Worm (Caenorhabditis elegans) whole organism, early embryonic: ENCODE measurements around the gene Y47D3A.32.

ENCODE experiments used
- B0310.2 ChIP-seq: sonication (generic microtip); optimal IDR thresholded peaks from 2 replicates; lab custom pipeline; 2016; ENCODE audit warnings: mild to moderate bottlenecking, missing genetic modification characterization, missing compliant biosample characterization
- F13C5.2 ChIP-seq: sonication (generic microtip); optimal IDR thresholded peaks from 2 replicates; lab custom pipeline; 2017; ENCODE audit warnings: mild to moderate bottlenecking, missing genetic modification characterization, inconsistent platforms, missing compliant biosample characterization
- aly-1 ChIP-seq: sonication (generic microtip); optimal IDR thresholded peaks from 2 replicates; lab custom pipeline; 2016; ENCODE audit warnings: missing genetic modification characterization, missing compliant biosample characterization
- ama-1 ChIP-seq: fragments of 150-350 bp; optimal IDR thresholded peaks from 2 replicates; lab custom pipeline; 2014
- ceh-13 ChIP-seq: fragments of 200-800 bp; sonication (Bioruptor generic); optimal IDR thresholded peaks from 2 replicates; lab custom pipeline; 2018; ENCODE audit warnings: mild to moderate bottlenecking, missing genetic modification characterization, missing compliant biosample characterization
- ceh-36 ChIP-seq: sonication (generic microtip); optimal IDR thresholded peaks from 2 replicates; lab custom pipeline; 2016; ENCODE audit warnings: missing genetic modification characterization, inconsistent platforms, missing compliant biosample characterization
- ets-7 ChIP-seq: sonication (generic microtip); optimal IDR thresholded peaks from 2 replicates; lab custom pipeline; 2016; ENCODE audit warnings: missing genotype, missing genetic modification characterization, missing compliant biosample characterization
- flt-1 ChIP-seq: fragments of 200-800 bp; sonication (Bioruptor generic); IDR thresholded peaks from 2 replicates; pipeline ENCODE4 v1.3.6; 2022; ENCODE audit warnings: missing genetic modification characterization, missing compliant biosample characterization
- hmbx-1 ChIP-seq: sonication (generic microtip); optimal IDR thresholded peaks from 2 replicates; lab custom pipeline; 2016; ENCODE audit warnings: mild to moderate bottlenecking, missing genetic modification characterization, missing compliant biosample characterization
- hmg-4 ChIP-seq: fragments of 200-800 bp; sonication (Bioruptor generic); optimal IDR thresholded peaks from 2 replicates; lab custom pipeline; 2018; ENCODE audit warnings: mild to moderate bottlenecking, missing genetic modification characterization, missing compliant biosample characterization
- hnd-1 ChIP-seq: sonication (generic microtip); optimal IDR thresholded peaks from 2 replicates; lab custom pipeline; 2016; ENCODE audit warnings: missing genetic modification characterization, missing compliant biosample characterization
- pes-1 ChIP-seq: fragments of 200-800 bp; sonication (Bioruptor generic); IDR thresholded peaks from 2 replicates; pipeline ENCODE4 v1.3.6; 2022; ENCODE audit warnings: missing genetic modification reagents, missing genetic modification characterization, missing compliant biosample characterization
- scrt-1 ChIP-seq: fragments of 200-800 bp; sonication (Bioruptor generic); IDR thresholded peaks from 2 replicates; pipeline ENCODE4 v1.3.6; 2022; ENCODE audit warnings: missing genetic modification characterization, missing compliant biosample characterization
- sea-1 ChIP-seq: fragments of 200-800 bp; sonication (Bioruptor generic); conservative IDR thresholded peaks from 2 replicates; pipeline ENCODE4 v1.3.6; 2022; ENCODE audit warnings: missing genetic modification characterization, missing compliant biosample characterization
- tbx-11 ChIP-seq: fragments of 200-800 bp; sonication (Bioruptor generic); IDR thresholded peaks from 2 replicates; pipeline ENCODE4 v1.3.6; 2022; ENCODE audit warnings: missing genetic modification characterization, missing compliant biosample characterization
- tbx-37 ChIP-seq: fragments of 200-800 bp; sonication (Bioruptor generic); conservative IDR thresholded peaks from 2 replicates; pipeline ENCODE4 v1.3.6; 2022; ENCODE audit warnings: missing genetic modification reagents, missing genetic modification characterization, missing compliant biosample characterization
- tra-4 ChIP-seq: sonication (generic microtip); optimal IDR thresholded peaks from 2 replicates; lab custom pipeline; 2017; ENCODE audit warnings: missing genetic modification characterization, missing compliant biosample characterization

Gene Y47D3A.32

DNA sequence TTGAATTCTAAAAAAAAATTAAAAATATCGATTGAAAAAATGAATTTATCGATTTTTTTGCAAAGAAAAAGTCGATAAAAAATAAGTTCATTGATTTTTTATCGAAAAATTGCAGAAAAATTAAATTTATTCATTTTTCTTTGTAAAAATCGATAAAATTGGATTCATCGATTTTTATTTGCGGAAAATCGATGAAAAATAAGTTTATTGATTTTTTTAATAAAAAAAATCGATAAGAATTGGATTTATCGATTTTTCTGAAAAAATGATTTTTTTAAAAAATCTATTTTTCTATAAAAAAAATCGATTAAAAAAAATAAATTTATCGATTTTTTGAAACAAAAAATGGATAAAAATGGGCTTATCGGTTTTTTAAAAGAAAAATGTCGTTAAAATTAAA, 27.8 kb downstream of the Y47D3A.32 start:
- TF ChIP-seq hnd-1 (tag; lab: Kevin White, UChicago) (no peak), B0310.2 (no peak), ceh-36 (tag; lab: Kevin White, UChicago) (no peak), hmbx-1 (tag; lab: Kevin White, UChicago) (no peak), scrt-1 (no peak), tbx-11 (GFP tag; lab: Robert Waterston, UW) (no peak), F13C5.2 (tag; lab: Kevin White, UChicago) (no peak), sea-1 (GFP tag; lab: Robert Waterston, UW) (no peak), ets-7 (tag; lab: Kevin White, UChicago) (no peak)

DNA sequence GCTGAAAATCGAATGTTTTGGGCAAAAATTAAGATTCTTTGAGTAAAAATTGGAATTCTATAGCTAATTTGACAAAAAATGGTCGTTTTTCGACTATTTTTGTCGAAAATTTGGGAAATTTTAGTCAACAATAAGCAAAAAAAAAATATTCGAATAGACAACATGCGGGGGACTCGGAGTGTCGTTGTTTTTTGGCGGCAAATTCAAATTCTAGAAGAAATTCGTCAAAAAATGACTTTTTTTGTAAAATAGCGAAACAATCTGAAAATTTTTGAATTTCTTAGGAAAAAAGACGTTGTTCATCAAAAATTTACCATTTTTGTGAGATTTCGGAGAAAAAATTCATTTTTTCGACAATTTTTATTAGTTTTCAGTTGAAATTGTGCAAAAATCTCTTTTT, 31.5 kb downstream of the Y47D3A.32 start:
- TF ChIP-seq aly-1 (tag; lab: Kevin White, UChicago) (no peak), hmg-4 (GFP tag; lab: Kevin White, UChicago) (no peak), tra-4 (tag; lab: Kevin White, UChicago) (no peak), F13C5.2 (tag; lab: Kevin White, UChicago) (no peak), tbx-37 (no peak), ama-1 (lab: Kevin White, UChicago) (no peak), scrt-1 (no peak), flt-1 (GFP tag; lab: Robert Waterston, UW) (no peak), tbx-11 (GFP tag; lab: Robert Waterston, UW) (no peak), B0310.2 (no peak), ceh-36 (tag; lab: Kevin White, UChicago) (no peak), ets-7 (tag; lab: Kevin White, UChicago) (no peak), hnd-1 (tag; lab: Kevin White, UChicago) (no peak)

DNA sequence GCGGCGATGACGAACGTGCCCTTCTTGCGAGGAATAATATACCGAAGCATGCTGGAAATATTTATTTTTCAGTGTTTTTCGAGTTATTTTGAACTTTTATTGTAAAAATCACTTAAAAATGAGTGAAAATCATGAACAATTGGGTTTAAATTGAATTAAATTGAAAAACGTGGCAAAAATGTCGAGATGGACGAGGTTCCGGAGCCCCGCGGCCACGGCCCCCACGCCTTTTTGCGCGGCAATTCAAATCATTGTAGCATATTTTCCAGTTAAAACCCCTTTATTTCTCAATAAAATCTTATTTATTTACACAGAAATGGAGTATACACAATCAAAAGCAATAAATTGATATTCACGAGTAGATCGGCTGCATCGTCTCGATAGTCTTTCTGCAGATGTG, 33.9 kb downstream of the Y47D3A.32 start:
- no peak for TF ChIP-seq ets-7 (tag; lab: Kevin White, UChicago)
- TF ChIP-seq aly-1 (tag; lab: Kevin White, UChicago) = no peak
- no peak for TF ChIP-seq sea-1 (GFP tag; lab: Robert Waterston, UW)
- TF ChIP-seq tbx-37 = peak; percentile 64
- TF ChIP-seq tbx-11 (GFP tag; lab: Robert Waterston, UW) = no peak
- peak; percentile 63 for TF ChIP-seq pes-1

DNA sequence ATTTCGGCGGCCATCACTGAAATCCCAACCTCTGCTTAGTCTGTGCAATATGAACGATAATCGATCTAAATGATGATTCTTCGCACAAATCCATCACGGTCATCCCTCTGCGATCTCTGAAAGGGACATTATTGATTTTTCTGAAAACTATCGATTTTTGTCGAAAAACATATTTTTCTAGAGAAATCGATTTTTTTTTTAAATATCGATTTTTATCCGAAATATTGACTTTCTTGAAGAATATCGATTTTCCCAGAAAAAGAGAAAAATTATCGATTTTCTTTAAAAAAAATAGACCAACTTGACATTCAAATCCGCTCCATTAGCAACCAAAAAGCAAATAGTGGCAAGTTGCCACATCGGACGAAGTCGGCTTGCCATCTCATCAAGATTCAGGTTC, 35.1 kb downstream of the Y47D3A.32 start:
- TF ChIP-seq ceh-13 (GFP tag; lab: Kevin White, UChicago) = no peak
- TF ChIP-seq ets-7 (tag; lab: Kevin White, UChicago) = no peak
- TF ChIP-seq flt-1 (GFP tag; lab: Robert Waterston, UW) = no peak
- TF ChIP-seq tbx-11 (GFP tag; lab: Robert Waterston, UW) = no peak
- TF ChIP-seq aly-1 (tag; lab: Kevin White, UChicago) = no peak
- no peak for TF ChIP-seq F13C5.2 (tag; lab: Kevin White, UChicago)
- no peak for TF ChIP-seq tbx-37
- TF ChIP-seq hmg-4 (GFP tag; lab: Kevin White, UChicago) = no peak
- no peak for TF ChIP-seq hnd-1 (tag; lab: Kevin White, UChicago)
- TF ChIP-seq B0310.2 = no peak
- no peak for TF ChIP-seq hmbx-1 (tag; lab: Kevin White, UChicago)
- no peak for TF ChIP-seq ceh-36 (tag; lab: Kevin White, UChicago)
- TF ChIP-seq ama-1 (lab: Kevin White, UChicago) = no peak
- no peak for TF ChIP-seq sea-1 (GFP tag; lab: Robert Waterston, UW)
- no peak for TF ChIP-seq tra-4 (tag; lab: Kevin White, UChicago)
- TF ChIP-seq pes-1 = no peak
- no peak for TF ChIP-seq scrt-1

DNA sequence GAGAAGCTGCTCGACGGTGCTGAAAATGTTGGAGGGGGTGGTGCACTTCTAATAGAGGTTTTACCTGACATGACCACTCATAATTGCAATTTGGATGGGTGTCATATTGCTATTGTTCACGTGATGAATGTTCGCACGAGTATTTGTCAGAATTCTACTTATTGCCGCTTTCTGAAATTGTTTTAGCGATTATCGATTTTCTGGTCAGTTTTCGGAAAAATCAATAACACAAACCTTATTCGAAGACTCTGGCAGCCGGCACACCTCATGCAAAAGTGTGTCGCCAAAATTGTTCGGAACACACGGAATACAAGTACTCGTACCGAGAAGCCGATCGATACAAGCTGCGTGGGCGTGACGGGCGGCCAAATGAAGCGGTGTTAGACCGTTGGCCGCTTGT, 36.1 kb downstream of the Y47D3A.32 start:
- no peak for TF ChIP-seq tra-4 (tag; lab: Kevin White, UChicago)
- TF ChIP-seq tbx-37 = no peak
- TF ChIP-seq F13C5.2 (tag; lab: Kevin White, UChicago) = no peak
- TF ChIP-seq hnd-1 (tag; lab: Kevin White, UChicago) = no peak
- no peak for TF ChIP-seq flt-1 (GFP tag; lab: Robert Waterston, UW)
- no peak for TF ChIP-seq ceh-36 (tag; lab: Kevin White, UChicago)
- no peak for TF ChIP-seq ceh-13 (GFP tag; lab: Kevin White, UChicago)
- TF ChIP-seq ama-1 (lab: Kevin White, UChicago) = no peak
- no peak for TF ChIP-seq pes-1
- no peak for TF ChIP-seq tbx-11 (GFP tag; lab: Robert Waterston, UW)
- TF ChIP-seq hmbx-1 (tag; lab: Kevin White, UChicago) = no peak
- no peak for TF ChIP-seq ets-7 (tag; lab: Kevin White, UChicago)

DNA sequence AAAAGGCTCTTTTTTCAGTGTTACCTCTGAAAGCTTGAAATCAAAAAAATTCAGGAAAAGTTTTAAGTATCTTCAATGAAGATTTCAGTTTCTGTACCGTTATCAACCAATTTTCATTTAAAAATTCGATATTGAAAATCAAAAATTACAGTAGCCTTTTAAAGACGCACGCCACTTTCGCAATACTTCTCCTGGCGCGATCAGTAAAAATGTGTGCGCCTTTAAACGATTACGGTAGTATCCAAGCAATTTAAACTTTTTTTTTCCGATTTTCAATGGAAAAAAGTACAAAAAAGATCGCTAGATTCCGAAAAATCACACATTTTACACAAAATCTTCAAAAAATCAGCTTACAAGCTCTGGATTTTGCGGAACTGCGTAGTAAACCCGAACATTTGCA, 37.7 kb downstream of the Y47D3A.32 start:
- no peak for TF ChIP-seq scrt-1
- no peak for TF ChIP-seq hnd-1 (tag; lab: Kevin White, UChicago)
- no peak for TF ChIP-seq ceh-36 (tag; lab: Kevin White, UChicago)
- TF ChIP-seq ama-1 (lab: Kevin White, UChicago) = no peak
- TF ChIP-seq flt-1 (GFP tag; lab: Robert Waterston, UW) = no peak
- no peak for TF ChIP-seq sea-1 (GFP tag; lab: Robert Waterston, UW)
- no peak for TF ChIP-seq hmg-4 (GFP tag; lab: Kevin White, UChicago)

DNA sequence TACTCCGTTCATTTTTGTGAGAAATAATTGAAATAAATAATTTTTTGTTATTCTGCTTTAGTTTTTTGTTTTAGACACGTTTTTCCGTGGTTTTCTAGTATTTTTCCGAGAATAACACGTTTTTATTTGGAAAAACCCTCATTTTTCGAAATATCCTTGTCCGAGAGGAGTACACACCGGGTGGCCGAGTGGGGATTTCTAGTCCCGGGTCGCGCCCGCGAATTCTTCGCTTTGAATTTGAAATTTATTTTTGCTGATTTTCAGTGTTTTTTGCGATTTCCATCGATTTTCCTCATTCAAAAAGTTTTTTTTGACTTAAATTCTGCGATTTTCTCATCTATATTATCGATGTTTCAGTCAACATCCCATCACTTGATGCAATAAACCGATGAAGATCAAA, 38.4 kb downstream of the Y47D3A.32 start, which contains the start of the genes gly-9, mib-1 and smc-3:
TSS of gene gly-9 (minus strand) at position 27 of the 400 bp plus-strand sequence.
TSS of gene mib-1 (minus strand) at position 123 of the 400 bp plus-strand sequence.
TSS of gene smc-3 (plus strand) at position 351 of the 400 bp plus-strand sequence.
- peak; percentile 66 for TF ChIP-seq pes-1
- no peak for TF ChIP-seq tra-4 (tag; lab: Kevin White, UChicago)
- 0 out of 2 replicates have a peak, but pooled peaks have one; percentile 60 for TF ChIP-seq scrt-1
- TF ChIP-seq ets-7 (tag; lab: Kevin White, UChicago) = peak; percentile 15
- TF ChIP-seq hnd-1 (tag; lab: Kevin White, UChicago) = no peak
- peak; percentile 83 for TF ChIP-seq tbx-37
- no peak for TF ChIP-seq ceh-13 (GFP tag; lab: Kevin White, UChicago)
- TF ChIP-seq F13C5.2 (tag; lab: Kevin White, UChicago) = no peak
- 0 out of 2 replicates have a peak, but pooled peaks have one; percentile 34 for TF ChIP-seq tbx-11 (GFP tag; lab: Robert Waterston, UW)
- TF ChIP-seq ceh-36 (tag; lab: Kevin White, UChicago) = no peak
